Worm (Caenorhabditis elegans): ENCODE data around the gene scc-2.

The scc-2 gene

ce11 chrII:221212-221611, 42.3 kb downstream of the scc-2 start (continued):
- TF ChIP-seq Y5F2A.4 (GFP tag; optimal IDR thresholded peaks at IDR 0.05) (no peak), nhr-10 (tag; optimal IDR thresholded peaks at IDR 0.05) (peak; percentile 58), nhr-25 (tag; optimal IDR thresholded peaks at IDR 0.05; ENCODE audit: borderline replicate concordance, insufficient read depth) (peak; percentile 68), lir-3 (tag; optimal IDR thresholded peaks at IDR 0.05) (no peak), unc-62 (GFP tag; optimal IDR thresholded peaks at IDR 0.05 in 1 of 2) (peak in 1 of 2 experiments; percentile 98), unc-62 (tag; optimal IDR thresholded peaks at IDR 0.05) (no peak), tag-97 (GFP tag; IDR thresholded peaks at IDR 0.05) (no peak), rbr-2 (tag; optimal IDR thresholded peaks at IDR 0.05) (peak; percentile 81), aly-2 (tag; optimal IDR thresholded peaks at IDR 0.05) (no peak), madf-9 (GFP tag; conservative IDR thresholded peaks at IDR 0.05) (no peak), dmd-6 (GFP tag; IDR thresholded peaks at IDR 0.05) (peak; percentile 72), dve-1 (tag; optimal IDR thresholded peaks at IDR 0.05; ENCODE audit: insufficient read depth) (peak; percentile 84), nhr-77 (tag; optimal IDR thresholded peaks at IDR 0.05) (peak; percentile 14), ceh-32 (tag; optimal IDR thresholded peaks at IDR 0.05; ENCODE audit: poor library complexity) (no peak), lin-1 (GFP tag; IDR thresholded peaks at IDR 0.05) (0 out of 2 replicates have a peak, but pooled peaks have one; percentile 41), hif-1 (tag; optimal IDR thresholded peaks at IDR 0.05) (peak in 1 of 2 experiments; percentile 59), ceh-62 (tag; optimal IDR thresholded peaks at IDR 0.05) (no peak), zip-2 (tag; optimal IDR thresholded peaks at IDR 0.05) (no peak), ztf-11 (tag; optimal IDR thresholded peaks at IDR 0.05) (no peak), fos-1 (tag; optimal IDR thresholded peaks at IDR 0.05) (no peak), mep-1 (tag; optimal IDR thresholded peaks at IDR 0.05) (peak; percentile 91), lin-29 (GFP tag; IDR thresholded peaks at IDR 0.05) (no peak), T20F7.1 (GFP tag; optimal IDR thresholded peaks at IDR 0.05) (peak; percentile 66), ceh-20 (GFP tag; IDR thresholded peaks at IDR 0.05) (peak; percentile 59; the same call in 1 of the 2 replicates), nhr-102 (tag; optimal IDR thresholded peaks at IDR 0.05) (peak; percentile 23), daf-12 (tag; optimal IDR thresholded peaks at IDR 0.05) (no peak), nhr-28 (tag; optimal IDR thresholded peaks at IDR 0.05) (peak; percentile 86), ama-1 (optimal IDR thresholded peaks at IDR 0.05) (no peak), mdl-1 (tag; optimal IDR thresholded peaks at IDR 0.05) (peak; percentile 39 to 92), daf-16 (GFP tag; optimal IDR thresholded peaks at IDR 0.05) (peak in 1 of 2 experiments; percentile 51), daf-16 (tag; optimal IDR thresholded peaks at IDR 0.05) (peak; percentile 24), fkh-10 (GFP tag; optimal IDR thresholded peaks at IDR 0.05) (no peak), mes-2 (tag; optimal IDR thresholded peaks at IDR 0.05; ENCODE audit: poor library complexity, severe bottlenecking) (peak; percentile 64), Y105C5A.15 (GFP tag; IDR thresholded peaks at IDR 0.05) (no peak), zfp-3 (GFP tag; conservative IDR thresholded peaks at IDR 0.05) (no peak), T26A8.4 (GFP tag; IDR thresholded peaks at IDR 0.05) (peak; percentile 32), arid-1 (GFP tag; conservative IDR thresholded peaks at IDR 0.05) (no peak), hmg-1.1 (GFP tag; IDR thresholded peaks at IDR 0.05) (peak; percentile 91), Y48G9A.11 (GFP tag; IDR thresholded peaks at IDR 0.05) (no peak), D1046.2 (GFP tag; IDR thresholded peaks at IDR 0.05) (no peak), hlh-30 (tag; optimal IDR thresholded peaks at IDR 0.05; ENCODE audit: insufficient read depth) (peak; percentile 99), ctbp-1 (GFP tag; IDR thresholded peaks at IDR 0.05) (no peak), pha-4 (GFP tag; IDR thresholded peaks at IDR 0.05) (peak; percentile 55), pha-4 (tag; optimal IDR thresholded peaks at IDR 0.05) (no peak), lim-7 (GFP tag; IDR thresholded peaks at IDR 0.05) (no peak; the same call in 1 of the 2 replicates), F37D6.2 (tag; optimal IDR thresholded peaks at IDR 0.05) (peak; percentile 21), ceh-82 (tag; optimal IDR thresholded peaks at IDR 0.05) (no peak), lin-15B (tag; optimal IDR thresholded peaks at IDR 0.05) (no peak), lin-38 (GFP tag; IDR thresholded peaks at IDR 0.05) (peak; percentile 74), nhr-76 (tag; optimal IDR thresholded peaks at IDR 0.05) (no peak), F10B5.3 (tag; optimal IDR thresholded peaks at IDR 0.05) (no peak), cey-2 (tag; optimal IDR thresholded peaks at IDR 0.05; ENCODE audit: borderline replicate concordance, insufficient read depth) (no peak)

Measured in whole organism, L4 larva.